Fruit fly (Drosophila melanogaster) whole organism, embryonic: ENCODE results near the gene Cchl.

Source experiments
- B-H1 ChIP-seq: fragments of 200-800 bp; sonication (Bioruptor generic); IDR thresholded peaks from 3 replicates; pipeline ENCODE4 v1.3.6; 2022; ENCODE audit warnings: missing biosample characterization, missing genetic modification characterization
- CG10565 ChIP-seq: fragments of 200-800 bp; sonication (Bioruptor generic); optimal IDR thresholded peaks from 3 replicates; lab custom pipeline; 2016; ENCODE audit warnings: missing biosample characterization, mild to moderate bottlenecking, missing genetic modification characterization
- CG10654 ChIP-seq: fragments of 200-800 bp; sonication (Bioruptor generic); optimal IDR thresholded peaks from 2 replicates; lab custom pipeline; 2016; ENCODE audit warnings: missing biosample characterization, missing genetic modification characterization
- CG10959 ChIP-seq: fragments of 200-800 bp; sonication (Bioruptor generic); IDR thresholded peaks from 2 replicates; pipeline ENCODE4 v1.3.6; 2022; ENCODE audit warnings: missing biosample characterization, missing genetic modification characterization
- CG11085 ChIP-seq: fragments of 200-800 bp; sonication (Bioruptor generic); IDR thresholded peaks from 2 replicates; pipeline ENCODE4 v1.3.6; 2022; ENCODE audit warnings: missing biosample characterization, missing genetic modification characterization
- CG11398 ChIP-seq: fragments of 200-800 bp; sonication (Bioruptor generic); optimal IDR thresholded peaks from 2 replicates; lab custom pipeline; 2016; ENCODE audit warnings: missing biosample characterization, missing genetic modification characterization
- CG12942 ChIP-seq: fragments of 200-800 bp; sonication (Bioruptor generic); optimal IDR thresholded peaks from 3 replicates; lab custom pipeline; 2016; ENCODE audit warnings: missing biosample characterization, missing genetic modification characterization
- CG13123 ChIP-seq: fragments of 200-800 bp; sonication (Bioruptor generic); optimal IDR thresholded peaks from 2 replicates; lab custom pipeline; 2016; ENCODE audit warnings: missing biosample characterization, missing genetic modification characterization
- CG17612 ChIP-seq: fragments of 200-800 bp; sonication (Bioruptor generic); IDR thresholded peaks from 2 replicates; pipeline ENCODE4 v1.3.6; 2022; ENCODE audit warnings: missing biosample characterization, missing genetic modification characterization
- CG1792 ChIP-seq: fragments of 200-800 bp; sonication (Bioruptor generic); optimal IDR thresholded peaks from 2 replicates; lab custom pipeline; 2016; ENCODE audit warnings: missing biosample characterization, missing genetic modification characterization
- CG2199 ChIP-seq: fragments of 200-800 bp; sonication (Bioruptor generic); IDR thresholded peaks from 3 replicates; pipeline ENCODE4 v1.3.6; 2022; ENCODE audit warnings: missing biosample characterization, missing genetic modification characterization
- CG30020 ChIP-seq: fragments of 200-800 bp; optimal IDR thresholded peaks from 2 replicates; lab custom pipeline; 2019; ENCODE audit warnings: missing biosample characterization, mild to moderate bottlenecking, missing genetic modification characterization, moderate library complexity
- CG31365 ChIP-seq: fragments of 200-800 bp; sonication (Bioruptor generic); optimal IDR thresholded peaks from 2 replicates; lab custom pipeline; 2018; ENCODE audit warnings: missing biosample characterization, mild to moderate bottlenecking, missing genetic modification characterization
- CG31441 ChIP-seq: fragments of 200-800 bp; sonication (Bioruptor generic); IDR thresholded peaks from 2 replicates; pipeline ENCODE4 v1.3.6; 2022; ENCODE audit warnings: missing biosample characterization, missing genetic modification characterization
- CG33557 ChIP-seq: fragments of 200-800 bp; sonication (Bioruptor generic); optimal IDR thresholded peaks from 2 replicates; lab custom pipeline; 2019; ENCODE audit warnings: missing biosample characterization, mild to moderate bottlenecking, missing genetic modification characterization, moderate library complexity
- CG6791 ChIP-seq: fragments of 200-800 bp; sonication (Bioruptor generic); IDR thresholded peaks from 3 replicates; pipeline ENCODE4 v1.3.6; 2022; ENCODE audit warnings: missing biosample characterization, missing genetic modification characterization; ENCODE audit not compliant: partially characterized antibody
- CG7786 ChIP-seq: fragments of 200-800 bp; sonication (Bioruptor generic); optimal IDR thresholded peaks from 2 replicates; lab custom pipeline; 2016; ENCODE audit warnings: missing biosample characterization, missing genetic modification characterization
- CG7839 ChIP-seq: fragments of 200-800 bp; sonication (Bioruptor generic); optimal IDR thresholded peaks from 3 replicates; lab custom pipeline; 2018; ENCODE audit warnings: missing biosample characterization, mild to moderate bottlenecking, missing genetic modification characterization, moderate library complexity
- CG7928 ChIP-seq: fragments of 200-800 bp; sonication (Bioruptor generic); optimal IDR thresholded peaks from 2 replicates; lab custom pipeline; 2017; ENCODE audit warnings: missing biosample characterization, mild to moderate bottlenecking, missing genetic modification characterization
- CG9727 ChIP-seq: fragments of 200-800 bp; sonication (Bioruptor generic); optimal IDR thresholded peaks from 3 replicates; lab custom pipeline; 2017; ENCODE audit warnings: missing biosample characterization, mild to moderate bottlenecking, missing genetic modification characterization
- CkIIα-i1 ChIP-seq: fragments of 200-800 bp; sonication (Bioruptor generic); IDR thresholded peaks from 2 replicates; pipeline ENCODE4 v1.3.6; 2022; ENCODE audit warnings: missing biosample characterization, missing genetic modification characterization
- D19B ChIP-seq: fragments of 200-800 bp; sonication (Bioruptor generic); optimal IDR thresholded peaks from 2 replicates; lab custom pipeline; 2017; ENCODE audit warnings: missing biosample characterization, mild to moderate bottlenecking, missing genetic modification characterization
- Dad ChIP-seq: fragments of 200-800 bp; sonication (Bioruptor generic); optimal IDR thresholded peaks from 3 replicates; lab custom pipeline; 2016; ENCODE audit warnings: missing biosample characterization, missing genetic modification characterization
- Dfd ChIP-seq, 2 experiments: fragments of >200 bp; optimal IDR thresholded peaks; 2 replicates each; lab custom pipeline; 2017; ENCODE audit warnings: missing biosample characterization in 2 of 2, missing genetic modification characterization in 2 of 2
- Ets65A ChIP-seq: fragments of 200-800 bp; sonication (Bioruptor generic); peaks from one replicate; lab custom pipeline; 2016; ENCODE audit warnings: missing biosample characterization, missing genetic modification characterization
- Lim3 ChIP-seq: fragments of 200-800 bp; sonication (Bioruptor generic); IDR thresholded peaks from 2 replicates; pipeline ENCODE4 v1.3.6; 2022; ENCODE audit warnings: missing biosample characterization, missing genetic modification characterization
- MESR4 ChIP-seq: fragments of 200-800 bp; sonication (Bioruptor generic); optimal IDR thresholded peaks from 2 replicates; lab custom pipeline; 2018; ENCODE audit warnings: missing biosample characterization, mild to moderate bottlenecking, missing genetic modification characterization, moderate library complexity
- Neu2 ChIP-seq: fragments of 200-800 bp; sonication (Bioruptor generic); optimal IDR thresholded peaks from 3 replicates; lab custom pipeline; 2016; ENCODE audit warnings: missing biosample characterization, missing genetic modification characterization, borderline replicate concordance
- Oaz ChIP-seq: fragments of 200-800 bp; sonication (Bioruptor generic); IDR thresholded peaks from 2 replicates; pipeline ENCODE4 v1.3.6; 2022; ENCODE audit warnings: missing biosample characterization, missing genetic modification characterization
- Side ChIP-seq: fragments of 200-800 bp; sonication (Bioruptor generic); optimal IDR thresholded peaks from 2 replicates; lab custom pipeline; 2016; ENCODE audit warnings: missing biosample characterization, missing genetic modification characterization
- Sin3A ChIP-seq: fragments of >200 bp; optimal IDR thresholded peaks from 2 replicates; lab custom pipeline; 2018
- Sox100B ChIP-seq: fragments of 200-800 bp; sonication (Bioruptor generic); optimal IDR thresholded peaks from 3 replicates; lab custom pipeline; 2018; ENCODE audit warnings: missing biosample characterization, mild to moderate bottlenecking, missing genetic modification characterization
- bigmax ChIP-seq: fragments of 200-800 bp; sonication (Bioruptor generic); optimal IDR thresholded peaks from 2 replicates; lab custom pipeline; 2018; ENCODE audit warnings: missing biosample characterization, mild to moderate bottlenecking, missing genetic modification characterization
- fd96Cb ChIP-seq: fragments of 200-800 bp; sonication (Bioruptor generic); optimal IDR thresholded peaks from 2 replicates; lab custom pipeline; 2018; ENCODE audit warnings: missing biosample characterization, mild to moderate bottlenecking, missing genetic modification characterization, moderate library complexity
- ftz-f1 ChIP-seq: fragments of 200-800 bp; sonication (Bioruptor generic); optimal IDR thresholded peaks from 2 replicates; lab custom pipeline; 2016; ENCODE audit warnings: missing biosample characterization, missing genetic modification characterization
- gcm2 ChIP-seq: fragments of 200-800 bp; sonication (Bioruptor generic); optimal IDR thresholded peaks from 2 replicates; lab custom pipeline; 2016; ENCODE audit warnings: missing biosample characterization, missing genetic modification characterization
- gfzf ChIP-seq: fragments of 200-800 bp; sonication (Bioruptor generic); optimal IDR thresholded peaks from 2 replicates; lab custom pipeline; 2016; ENCODE audit warnings: missing biosample characterization, mild to moderate bottlenecking, missing genetic modification characterization, moderate library complexity
- gsb ChIP-seq: fragments of 200-800 bp; sonication (Bioruptor generic); IDR thresholded peaks from 2 replicates; pipeline ENCODE4 v1.3.6; 2022; ENCODE audit warnings: missing biosample characterization, missing genetic modification characterization
- gt ChIP-seq: fragments of 200-800 bp; sonication (Bioruptor generic); IDR thresholded peaks from 2 replicates; pipeline ENCODE4 v1.3.6; 2022; ENCODE audit warnings: missing biosample characterization, missing genetic modification characterization
- jing ChIP-seq: fragments of 200-800 bp; sonication (Bioruptor generic); optimal IDR thresholded peaks from 2 replicates; lab custom pipeline; 2018; ENCODE audit warnings: missing biosample characterization, mild to moderate bottlenecking, missing genetic modification characterization
- kni ChIP-seq: fragments of 200-800 bp; sonication (Bioruptor generic); optimal IDR thresholded peaks from 3 replicates; lab custom pipeline; 2017; ENCODE audit warnings: mild to moderate bottlenecking, missing biosample characterization, missing genetic modification reagents, missing genetic modification characterization
- nau ChIP-seq: fragments of 200-800 bp; sonication (Bioruptor generic); optimal IDR thresholded peaks from 3 replicates; lab custom pipeline; 2017; ENCODE audit warnings: missing biosample characterization, mild to moderate bottlenecking, missing genetic modification characterization, missing genetic modification reagents
- pfk ChIP-seq: fragments of 200-800 bp; sonication (Bioruptor generic); optimal IDR thresholded peaks from 2 replicates; lab custom pipeline; 2018; ENCODE audit warnings: missing biosample characterization, mild to moderate bottlenecking, missing genetic modification characterization, moderate library complexity
- pho ChIP-seq: fragments of 200-800 bp; sonication (Bioruptor generic); optimal IDR thresholded peaks from 2 replicates; lab custom pipeline; 2016; ENCODE audit warnings: missing biosample characterization, missing genetic modification characterization
- run ChIP-seq: fragments of 200-800 bp; sonication (Bioruptor generic); optimal IDR thresholded peaks from 3 replicates; lab custom pipeline; 2018; ENCODE audit warnings: missing biosample characterization, mild to moderate bottlenecking, missing genetic modification characterization
- salm ChIP-seq: fragments of 200-800 bp; sonication (Bioruptor generic); optimal IDR thresholded peaks from 2 replicates; lab custom pipeline; 2018; ENCODE audit warnings: missing biosample characterization, mild to moderate bottlenecking, missing genetic modification characterization
- slp2 ChIP-seq: fragments of 200-800 bp; sonication (Bioruptor generic); optimal IDR thresholded peaks from 2 replicates; lab custom pipeline; 2016; ENCODE audit warnings: missing biosample characterization, missing genetic modification characterization
- usp ChIP-seq: fragments of >200 bp; optimal IDR thresholded peaks from 2 replicates; lab custom pipeline; 2017; ENCODE audit warnings: missing biosample characterization, missing genetic modification characterization
- yki ChIP-seq: fragments of >200 bp; optimal IDR thresholded peaks from 3 replicates; lab custom pipeline; 2018
- zen ChIP-seq: fragments of 200-800 bp; sonication (Bioruptor generic); optimal IDR thresholded peaks from 3 replicates; lab custom pipeline; 2018; ENCODE audit warnings: missing biosample characterization, mild to moderate bottlenecking, missing genetic modification characterization, moderate library complexity

Gene Cchl

DNA sequence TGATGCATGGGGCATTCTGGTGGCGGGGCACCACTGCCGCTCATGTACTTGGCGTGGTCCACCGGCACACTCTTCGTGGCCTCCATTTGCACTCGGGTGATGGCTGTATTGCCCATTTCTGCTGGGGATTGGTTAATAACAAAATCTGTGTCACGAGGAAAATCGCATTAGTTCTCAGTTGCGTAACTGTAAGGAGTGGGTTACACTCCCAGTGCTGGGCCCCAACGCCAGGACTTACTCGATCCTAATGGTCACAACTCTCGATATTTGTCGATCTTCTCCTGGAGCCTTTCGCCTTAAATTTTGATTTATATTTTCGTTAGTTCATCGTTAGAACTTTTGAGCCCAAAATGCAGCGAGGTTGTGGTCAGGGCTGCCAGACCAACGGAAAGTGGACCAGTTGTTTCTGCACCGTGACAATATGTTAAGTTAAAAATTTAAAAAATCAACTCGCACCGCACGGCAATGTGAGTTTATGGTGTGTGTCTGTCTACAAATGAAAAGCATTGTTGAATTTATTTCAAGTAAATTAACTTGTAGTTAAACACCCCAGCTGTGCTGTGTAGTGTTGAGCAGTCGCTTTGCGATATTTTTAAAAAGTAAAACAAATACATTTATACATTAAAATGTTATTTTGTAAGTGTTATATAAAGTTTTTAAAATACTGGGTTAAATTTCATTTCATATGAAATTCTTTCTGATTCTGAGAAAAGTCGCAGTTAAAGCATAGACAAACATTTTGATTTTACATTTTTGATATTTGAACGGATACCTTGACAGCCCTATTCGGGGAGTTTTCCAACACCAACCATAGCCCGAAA lies at the start of gene Cchl, which contains the start of gene ND-42 (continued):
- TF ChIP-seq Side, result peak; percentile 75
- TF ChIP-seq jing (GFP tag; lab: Kevin White, UChicago), result no peak
- peak; percentile 45 for TF ChIP-seq CG7928 (GFP tag; lab: Kevin White, UChicago)
- TF ChIP-seq usp (GFP tag; lab: Kevin White, UChicago), result no peak
- TF ChIP-seq CG6791, result peak; percentile 37; the same call in 1 of the 3 replicates
- TF ChIP-seq CG13123 (GFP tag; lab: Kevin White, UChicago), result peak; percentile 55
- no peak for TF ChIP-seq CG11085 (GFP tag; lab: Robert Waterston, UW)
- peak; percentile 26 for TF ChIP-seq gcm2 (GFP tag; lab: Kevin White, UChicago)
- TF ChIP-seq CG10654 (GFP tag; lab: Kevin White, UChicago), result peak; percentile 79
- TF ChIP-seq pfk (GFP tag; lab: Kevin White, UChicago), result peak; percentile 20
- peak; percentile 54 for TF ChIP-seq Dad (GFP tag; lab: Kevin White, UChicago)
- TF ChIP-seq pho, result peak; percentile 57
- TF ChIP-seq Dfd (GFP tag; optimal IDR thresholded peaks at IDR 0.05; lab: Kevin White, UChicago), result no peak
- TF ChIP-seq gt (GFP tag; lab: Robert Waterston, UW), result 0 out of 2 replicates have a peak, but pooled peaks have one; percentile 37
- peak; percentile 80 for TF ChIP-seq CG33557 (GFP tag; lab: Kevin White, UChicago)
- 0 out of 3 replicates have a peak, but pooled peaks have one; percentile 38 for TF ChIP-seq CG2199 (GFP tag; lab: Robert Waterston, UW)
- no peak for TF ChIP-seq D19B
- TF ChIP-seq Sin3A (lab: Kevin White, UChicago), result peak; percentile 57
- peak; percentile 79 for TF ChIP-seq CG7786
- TF ChIP-seq CG1792, result peak; percentile 54
- TF ChIP-seq CG9727 (GFP tag; lab: Kevin White, UChicago), result peak; percentile 84
- no peak for TF ChIP-seq nau (GFP tag; lab: Kevin White, UChicago)
- TF ChIP-seq CG31365 (tag; lab: Kevin White, UChicago), result no peak
- peak; percentile 37; the same call in 2 of the 3 replicates for TF ChIP-seq B-H1
- TF ChIP-seq MESR4 (GFP tag; lab: Kevin White, UChicago), result peak; percentile 49
- TF ChIP-seq CG30020 (tag; lab: Kevin White, UChicago), result peak; percentile 66
- TF ChIP-seq Ets65A (GFP tag; lab: Kevin White, UChicago), result peak; percentile 97
- no peak for TF ChIP-seq Lim3
- TF ChIP-seq salm, result peak; percentile 5
- no peak; the same call in 1 of the 2 replicates for TF ChIP-seq CG31441 (GFP tag; lab: Robert Waterston, UW)
- no peak for TF ChIP-seq Oaz (GFP tag; lab: Robert Waterston, UW)
- peak; percentile 41 for TF ChIP-seq slp2 (GFP tag; lab: Kevin White, UChicago)
- TF ChIP-seq CG7839 (tag; lab: Kevin White, UChicago), result no peak
- peak; percentile 88 for TF ChIP-seq kni (GFP tag; lab: Kevin White, UChicago)
- no peak for TF ChIP-seq CG17612
- TF ChIP-seq Neu2 (GFP tag; lab: Kevin White, UChicago), result no peak
- TF ChIP-seq zen, result peak; percentile 79
- 0 out of 2 replicates have a peak, but pooled peaks have one; percentile 10 for TF ChIP-seq CkIIα-i1 (GFP tag; lab: Robert Waterston, UW)
- TF ChIP-seq Sox100B (GFP tag; lab: Kevin White, UChicago), result no peak
- no peak for TF ChIP-seq CG11398 (GFP tag; lab: Kevin White, UChicago)
- peak; percentile 11; the same call in 1 of the 2 replicates for TF ChIP-seq CG10959
- TF ChIP-seq bigmax (GFP tag; lab: Kevin White, UChicago), result no peak
- peak; percentile 54 for TF ChIP-seq ftz-f1
- TF ChIP-seq gfzf (GFP tag; lab: Kevin White, UChicago), result no peak
- TF ChIP-seq fd96Cb (tag; lab: Kevin White, UChicago), result peak; percentile 69
- TF ChIP-seq gsb, result 0 out of 2 replicates have a peak, but pooled peaks have one; percentile 46
- TF ChIP-seq CG12942, result peak; percentile 63
- no peak for TF ChIP-seq CG10565 (GFP tag; lab: Kevin White, UChicago)
- TF ChIP-seq run (tag; lab: Kevin White, UChicago), result peak; percentile 33
- TF ChIP-seq yki, result no peak
